Fruit fly (Drosophila melanogaster) whole organism, embryonic: ENCODE measurements around the gene mRpL14.
A peak's percentile ranks its signal among the peaks of the same experiment; 100 is the strongest.

ENCODE experiments used
- Ada2b ChIP-seq: fragments of 200-800 bp; sonication (Bioruptor generic); IDR thresholded peaks from 2 replicates; pipeline ENCODE4 v1.3.6; 2022; ENCODE audit warnings: missing biosample characterization, missing genetic modification characterization
- Aef1 ChIP-seq: fragments of 200-800 bp; sonication (Bioruptor generic); IDR thresholded peaks from 3 replicates; pipeline ENCODE4 v1.3.6; 2022; ENCODE audit warnings: missing biosample characterization, missing genetic modification characterization
- Bdp1 ChIP-seq: fragments of 200-800 bp; sonication (Bioruptor generic); optimal IDR thresholded peaks from 3 replicates; lab custom pipeline; 2016; ENCODE audit warnings: missing biosample characterization, missing genetic modification characterization
- CG10366 ChIP-seq: fragments of 200-800 bp; sonication (Bioruptor generic); IDR thresholded peaks from 2 replicates; pipeline ENCODE4 v1.3.6; 2022; ENCODE audit warnings: missing biosample characterization, missing genetic modification characterization
- CG10462 ChIP-seq: fragments of 200-800 bp; sonication (Bioruptor generic); optimal IDR thresholded peaks from 2 replicates; lab custom pipeline; 2016; ENCODE audit warnings: missing biosample characterization, missing genetic modification characterization
- CG10979 ChIP-seq: fragments of 200-800 bp; sonication (Bioruptor generic); optimal IDR thresholded peaks from 2 replicates; lab custom pipeline; 2018; ENCODE audit warnings: missing biosample characterization, mild to moderate bottlenecking, missing genetic modification characterization, moderate library complexity
- CG11560 ChIP-seq: fragments of 200-800 bp; sonication (Bioruptor generic); IDR thresholded peaks from 3 replicates; pipeline ENCODE4 v1.3.6; 2022; ENCODE audit warnings: missing biosample characterization, missing genetic modification characterization
- CG15479 ChIP-seq: fragments of 200-800 bp; sonication (Bioruptor generic); optimal IDR thresholded peaks from 3 replicates; lab custom pipeline; 2019; ENCODE audit warnings: missing biosample characterization, mild to moderate bottlenecking, missing genetic modification characterization, moderate library complexity
- CG15601 ChIP-seq: fragments of 200-800 bp; sonication (Bioruptor generic); optimal IDR thresholded peaks from 3 replicates; lab custom pipeline; 2019; ENCODE audit warnings: missing biosample characterization, mild to moderate bottlenecking, missing genetic modification characterization, moderate library complexity
- CG17385 ChIP-seq: fragments of 200-800 bp; sonication (Bioruptor generic); optimal IDR thresholded peaks from 3 replicates; lab custom pipeline; 2018; ENCODE audit warnings: missing biosample characterization, mild to moderate bottlenecking, missing genetic modification characterization
- CG17802 ChIP-seq: fragments of 200-800 bp; sonication (Bioruptor generic); optimal IDR thresholded peaks from 2 replicates; lab custom pipeline; 2018; ENCODE audit warnings: missing biosample characterization, mild to moderate bottlenecking, missing genetic modification characterization, moderate library complexity
- CG17912 ChIP-seq: fragments of 200-800 bp; sonication (Bioruptor generic); optimal IDR thresholded peaks from 2 replicates; lab custom pipeline; 2018; ENCODE audit warnings: missing biosample characterization, mild to moderate bottlenecking, missing genetic modification characterization
- CG18599 ChIP-seq: fragments of 200-800 bp; sonication (Bioruptor generic); optimal IDR thresholded peaks from 3 replicates; lab custom pipeline; 2017; ENCODE audit warnings: missing biosample characterization, missing genetic modification characterization, mild to moderate bottlenecking, moderate library complexity, missing genetic modification reagents
- CG2199 ChIP-seq: fragments of 200-800 bp; sonication (Bioruptor generic); IDR thresholded peaks from 3 replicates; pipeline ENCODE4 v1.3.6; 2022; ENCODE audit warnings: missing biosample characterization, missing genetic modification characterization
- CG30431 ChIP-seq: fragments of 200-800 bp; sonication (Bioruptor generic); optimal IDR thresholded peaks from 2 replicates; lab custom pipeline; 2017; ENCODE audit warnings: missing biosample characterization, missing genetic modification characterization
- CG31365 ChIP-seq: fragments of 200-800 bp; sonication (Bioruptor generic); optimal IDR thresholded peaks from 2 replicates; lab custom pipeline; 2018; ENCODE audit warnings: missing biosample characterization, mild to moderate bottlenecking, missing genetic modification characterization
- CG34422 ChIP-seq: fragments of 200-800 bp; sonication (Bioruptor generic); IDR thresholded peaks from 3 replicates; pipeline ENCODE4 v1.3.6; 2022; ENCODE audit warnings: missing biosample characterization, missing genetic modification characterization
- CG4360 ChIP-seq: fragments of 200-800 bp; sonication (Bioruptor generic); IDR thresholded peaks from 2 replicates; pipeline ENCODE4 v1.3.6; 2022; ENCODE audit warnings: missing biosample characterization, missing genetic modification characterization
- CG43689 ChIP-seq: fragments of 200-800 bp; sonication (Bioruptor generic); IDR thresholded peaks from 2 replicates; pipeline ENCODE4 v1.3.6; 2022; ENCODE audit warnings: missing biosample characterization, missing genetic modification characterization
- CG4707 ChIP-seq: fragments of 200-800 bp; sonication (Bioruptor generic); optimal IDR thresholded peaks from 2 replicates; lab custom pipeline; 2018; ENCODE audit warnings: missing biosample characterization, mild to moderate bottlenecking, missing genetic modification characterization, moderate library complexity
- CG5953 ChIP-seq: fragments of 200-800 bp; sonication (Bioruptor generic); IDR thresholded peaks from 2 replicates; pipeline ENCODE4 v1.3.6; 2022; ENCODE audit warnings: missing biosample characterization, missing genetic modification characterization
- CG6689 ChIP-seq: fragments of 200-800 bp; sonication (Bioruptor generic); IDR thresholded peaks from 2 replicates; pipeline ENCODE4 v1.3.6; 2022; ENCODE audit warnings: missing biosample characterization, missing genetic modification characterization
- CG7271 ChIP-seq: fragments of 200-800 bp; sonication (Bioruptor generic); optimal IDR thresholded peaks from 2 replicates; lab custom pipeline; 2018; ENCODE audit warnings: missing biosample characterization, mild to moderate bottlenecking, missing genetic modification characterization, moderate library complexity
- Dip3 ChIP-seq: fragments of 200-800 bp; sonication (Bioruptor generic); optimal IDR thresholded peaks from 3 replicates; lab custom pipeline; 2016; ENCODE audit warnings: missing biosample characterization, missing genetic modification characterization
- Ets97D ChIP-seq: fragments of 200-800 bp; sonication (Bioruptor generic); optimal IDR thresholded peaks from 3 replicates; lab custom pipeline; 2016; ENCODE audit warnings: missing biosample characterization, missing genetic modification characterization
- HLH54F ChIP-seq: fragments of 200-800 bp; sonication (Bioruptor generic); optimal IDR thresholded peaks from 3 replicates; lab custom pipeline; 2016; ENCODE audit warnings: missing biosample characterization, missing genetic modification characterization
- Hr78 ChIP-seq, 2 experiments: fragments of 200-800 bp in 1 of 2; fragments of >200 bp in 1 of 2; sonication (Bioruptor generic) in 1 of 2; optimal IDR thresholded peaks; 2 replicates each; lab custom pipeline; 2017 to 2019; ENCODE audit warnings: missing biosample characterization in 2 of 2, missing genetic modification characterization in 2 of 2, mild to moderate bottlenecking in 1 of 2, moderate library complexity in 1 of 2
- PHDP ChIP-seq: fragments of 200-800 bp; sonication (Bioruptor generic); optimal IDR thresholded peaks from 3 replicates; lab custom pipeline; 2018; ENCODE audit warnings: missing biosample characterization, mild to moderate bottlenecking, missing genetic modification characterization, moderate library complexity
- Side ChIP-seq: fragments of 200-800 bp; sonication (Bioruptor generic); optimal IDR thresholded peaks from 2 replicates; lab custom pipeline; 2016; ENCODE audit warnings: missing biosample characterization, missing genetic modification characterization
- TFAM ChIP-seq: fragments of 200-800 bp; sonication (Bioruptor generic); optimal IDR thresholded peaks from 2 replicates; lab custom pipeline; 2017; ENCODE audit warnings: missing biosample characterization, missing genetic modification characterization, inconsistent platforms
- Trl ChIP-seq, 3 experiments: fragments of >200 bp in 2 of 3; fragments of 200-800 bp in 1 of 3; sonication (Bioruptor generic) in 1 of 3; optimal IDR thresholded peaks; 2 replicates in 1 of 3; 3 replicates in 2 of 3; lab custom pipeline; 2016 to 2017; ENCODE audit warnings: missing biosample characterization in 1 of 3, missing genetic modification characterization in 1 of 3
- abd-A ChIP-seq: fragments of 200-800 bp; sonication (Bioruptor generic); optimal IDR thresholded peaks from 3 replicates; lab custom pipeline; 2019; ENCODE audit warnings: missing biosample characterization, mild to moderate bottlenecking, missing genetic modification characterization, moderate library complexity
- ac ChIP-seq: fragments of 200-800 bp; sonication (Bioruptor generic); optimal IDR thresholded peaks from 3 replicates; lab custom pipeline; 2017; ENCODE audit warnings: missing biosample characterization, mild to moderate bottlenecking, missing genetic modification characterization
- bowl ChIP-seq: fragments of 200-800 bp; sonication (Bioruptor generic); IDR thresholded peaks from 2 replicates; pipeline ENCODE4 v1.3.6; 2022; ENCODE audit warnings: missing biosample characterization, missing genetic modification characterization
- cas ChIP-seq: fragments of 200-800 bp; sonication (Bioruptor generic); IDR thresholded peaks from 2 replicates; pipeline ENCODE4 v1.3.6; 2022; ENCODE audit warnings: missing biosample characterization, missing genetic modification characterization
- cg ChIP-seq: fragments of 200-800 bp; sonication (Bioruptor generic); optimal IDR thresholded peaks from 3 replicates; lab custom pipeline; 2019; ENCODE audit warnings: missing biosample characterization, mild to moderate bottlenecking, missing genetic modification characterization, moderate library complexity
- chinmo ChIP-seq: fragments of 200-800 bp; sonication (Bioruptor generic); IDR thresholded peaks from 4 replicates; pipeline ENCODE4 v1.3.6; 2022; ENCODE audit warnings: missing biosample characterization, missing genetic modification characterization; ENCODE audit not compliant: partially characterized antibody
- ems ChIP-seq: fragments of 200-800 bp; sonication (Bioruptor generic); optimal IDR thresholded peaks from 3 replicates; lab custom pipeline; 2016; ENCODE audit warnings: missing biosample characterization, missing genetic modification characterization
- exex ChIP-seq: fragments of 200-800 bp; sonication (Bioruptor generic); optimal IDR thresholded peaks from 4 replicates; lab custom pipeline; 2018; ENCODE audit warnings: missing biosample characterization, mild to moderate bottlenecking, missing genetic modification characterization, moderate library complexity
- gem ChIP-seq: fragments of 200-800 bp; sonication (Bioruptor generic); optimal IDR thresholded peaks from 2 replicates; lab custom pipeline; 2019; ENCODE audit warnings: missing biosample characterization, mild to moderate bottlenecking, missing genetic modification characterization, moderate library complexity
- gro ChIP-seq: fragments of 200-800 bp; sonication (Bioruptor generic); optimal IDR thresholded peaks from 2 replicates; lab custom pipeline; 2016; ENCODE audit warnings: missing biosample characterization, missing genetic modification characterization
- gsb ChIP-seq: fragments of 200-800 bp; sonication (Bioruptor generic); IDR thresholded peaks from 2 replicates; pipeline ENCODE4 v1.3.6; 2022; ENCODE audit warnings: missing biosample characterization, missing genetic modification characterization
- jing ChIP-seq: fragments of 200-800 bp; sonication (Bioruptor generic); optimal IDR thresholded peaks from 2 replicates; lab custom pipeline; 2018; ENCODE audit warnings: missing biosample characterization, mild to moderate bottlenecking, missing genetic modification characterization
- nom ChIP-seq: fragments of 200-800 bp; sonication (Bioruptor generic); optimal IDR thresholded peaks from 2 replicates; lab custom pipeline; 2017; ENCODE audit warnings: missing biosample characterization, missing genetic modification characterization, mild to moderate bottlenecking, moderate library complexity, missing genetic modification reagents
- pros ChIP-seq: fragments of 200-800 bp; sonication (Bioruptor generic); optimal IDR thresholded peaks from 3 replicates; lab custom pipeline; 2019; ENCODE audit warnings: missing biosample characterization, mild to moderate bottlenecking, missing genetic modification characterization, moderate library complexity
- row ChIP-seq: fragments of 200-800 bp; sonication (Bioruptor generic); IDR thresholded peaks from 3 replicates; pipeline ENCODE4 v1.3.6; 2022; ENCODE audit warnings: missing biosample characterization, missing genetic modification characterization
- sens-2 ChIP-seq: fragments of 200-800 bp; sonication (Bioruptor generic); IDR thresholded peaks from 2 replicates; pipeline ENCODE4 v1.3.6; 2022; ENCODE audit warnings: missing biosample characterization, missing genetic modification characterization
- tll ChIP-seq, 2 experiments: fragments of 200-800 bp in 1 of 2; fragments of >200 bp in 1 of 2; sonication (Bioruptor generic) in 1 of 2; optimal IDR thresholded peaks; 2 replicates each; lab custom pipeline; 2017 to 2019; ENCODE audit warnings: missing biosample characterization in 2 of 2, missing genetic modification characterization in 2 of 2, mild to moderate bottlenecking in 1 of 2, moderate library complexity in 1 of 2
- vfl ChIP-seq: fragments of 200-800 bp; sonication (Bioruptor generic); optimal IDR thresholded peaks from 2 replicates; lab custom pipeline; 2016; ENCODE audit warnings: missing biosample characterization, missing genetic modification characterization
- zen2 ChIP-seq: fragments of 200-800 bp; sonication (Bioruptor generic); IDR thresholded peaks from 3 replicates; pipeline ENCODE4 v1.3.6; 2022; ENCODE audit warnings: missing biosample characterization, missing genetic modification characterization; ENCODE audit not compliant: partially characterized antibody

The mRpL14 gene

dm6 chrX:2305842-2306300, 38.6 kb downstream of the mRpL14 start (continued):
- TF ChIP-seq Bdp1 (no peak), cas (GFP tag; lab: Robert Waterston, UW) (no peak), bowl (no peak), Ets97D (GFP tag; lab: Kevin White, UChicago) (no peak), sens-2 (GFP tag; lab: Robert Waterston, UW) (no peak), Ada2b (no peak), CG10366 (no peak), tll (GFP tag; optimal IDR thresholded peaks at IDR 0.05; lab: Kevin White, UChicago) (peak in 1 of 2 experiments; percentile 24), TFAM (no peak), gem (tag; lab: Kevin White, UChicago) (no peak), CG5953 (no peak), cg (GFP tag; lab: Kevin White, UChicago) (peak; percentile 95), CG15479 (peak; percentile 97), CG34422 (GFP tag; lab: Robert Waterston, UW) (0 out of 3 replicates have a peak, but pooled peaks have one; percentile 8), pros (GFP tag; lab: Kevin White, UChicago) (peak; percentile 94), CG17802 (tag; lab: Kevin White, UChicago) (no peak), CG43689 (GFP tag; lab: Robert Waterston, UW) (no peak), gsb (GFP tag; lab: Robert Waterston, UW) (no peak), ac (no peak), CG4360 (GFP tag; lab: Robert Waterston, UW) (peak; percentile 99), CG4707 (GFP tag; lab: Kevin White, UChicago) (peak; percentile 33), row (GFP tag; lab: Robert Waterston, UW) (no peak; the same call in 2 of the 3 replicates), jing (no peak), vfl (GFP tag; lab: Kevin White, UChicago) (no peak), CG10979 (tag; lab: Kevin White, UChicago) (no peak), PHDP (tag; lab: Kevin White, UChicago) (no peak), CG31365 (tag; lab: Kevin White, UChicago) (no peak), Aef1 (GFP tag; lab: Robert Waterston, UW) (peak; percentile 61), Dip3 (no peak), CG11560 (tag; lab: Robert Waterston, UW) (no peak), nom (GFP tag; lab: Kevin White, UChicago) (peak; percentile 48), chinmo (GFP tag; lab: Robert Waterston, UW) (peak; percentile 98), CG15601 (no peak), CG2199 (GFP tag; lab: Robert Waterston, UW) (no peak), abd-A (peak; percentile 91), Trl (optimal IDR thresholded peaks at IDR 0.05; lab: Kevin White, UChicago) (peak; percentile 91 to 96), Trl (GFP tag; optimal IDR thresholded peaks at IDR 0.05; lab: Kevin White, UChicago) (no peak), CG7271 (tag; lab: Kevin White, UChicago) (no peak), Hr78 (GFP tag; optimal IDR thresholded peaks at IDR 0.05; lab: Kevin White, UChicago) (peak in 1 of 2 experiments; percentile 30), CG17385 (GFP tag; lab: Kevin White, UChicago) (peak; percentile 96), ems (no peak), Side (GFP tag; lab: Kevin White, UChicago) (no peak), CG17912 (no peak), HLH54F (no peak), CG18599 (GFP tag; lab: Kevin White, UChicago) (no peak), zen2 (GFP tag; lab: Robert Waterston, UW) (no peak; the same call in 2 of the 3 replicates), exex (tag; lab: Kevin White, UChicago) (peak; percentile 27), CG30431 (GFP tag; lab: Kevin White, UChicago) (no peak), gro (GFP tag; lab: Kevin White, UChicago) (peak; percentile 35), CG10462 (GFP tag; lab: Kevin White, UChicago) (no peak), CG6689 (GFP tag; lab: Robert Waterston, UW) (no peak)
